Fruit fly (Drosophila melanogaster) whole organism, embryonic: ENCODE measurements around the gene CG31495.

Experiments
- Abd-B ChIP-seq: fragments of 200-800 bp; sonication (Bioruptor generic); optimal IDR thresholded peaks from 2 replicates; lab custom pipeline; 2018; ENCODE audit warnings: missing biosample characterization, mild to moderate bottlenecking, missing genetic modification characterization, moderate library complexity
- BEAF-32 ChIP-seq: fragments of 200-800 bp; sonication (Bioruptor generic); optimal IDR thresholded peaks from 3 replicates; lab custom pipeline; 2017; ENCODE audit warnings: missing biosample characterization, missing genetic modification characterization, mild to moderate bottlenecking, moderate library complexity, missing genetic modification reagents
- CG10366 ChIP-seq: fragments of 200-800 bp; sonication (Bioruptor generic); IDR thresholded peaks from 2 replicates; pipeline ENCODE4 v1.3.6; 2022; ENCODE audit warnings: missing biosample characterization, missing genetic modification characterization
- CG11247 ChIP-seq: fragments of 200-800 bp; sonication (Bioruptor generic); IDR thresholded peaks from 2 replicates; pipeline ENCODE4 v1.3.6; 2022; ENCODE audit warnings: missing biosample characterization, missing genetic modification characterization
- CG12155 ChIP-seq: fragments of 200-800 bp; sonication (Bioruptor generic); optimal IDR thresholded peaks from 3 replicates; lab custom pipeline; 2016; ENCODE audit warnings: missing biosample characterization, missing genetic modification characterization
- CG1602 ChIP-seq: fragments of 200-800 bp; sonication (Bioruptor generic); optimal IDR thresholded peaks from 3 replicates; lab custom pipeline; 2016; ENCODE audit warnings: missing biosample characterization, missing genetic modification characterization
- CG17802 ChIP-seq: fragments of 200-800 bp; sonication (Bioruptor generic); optimal IDR thresholded peaks from 2 replicates; lab custom pipeline; 2018; ENCODE audit warnings: missing biosample characterization, mild to moderate bottlenecking, missing genetic modification characterization, moderate library complexity
- CG31441 ChIP-seq: fragments of 200-800 bp; sonication (Bioruptor generic); IDR thresholded peaks from 2 replicates; pipeline ENCODE4 v1.3.6; 2022; ENCODE audit warnings: missing biosample characterization, missing genetic modification characterization
- CG33557 ChIP-seq: fragments of 200-800 bp; sonication (Bioruptor generic); optimal IDR thresholded peaks from 2 replicates; lab custom pipeline; 2019; ENCODE audit warnings: missing biosample characterization, mild to moderate bottlenecking, missing genetic modification characterization, moderate library complexity
- CG3838 ChIP-seq: fragments of 200-800 bp; sonication (Bioruptor generic); optimal IDR thresholded peaks from 3 replicates; lab custom pipeline; 2016; ENCODE audit warnings: missing biosample characterization, missing genetic modification characterization
- CG5180 ChIP-seq: fragments of 200-800 bp; sonication (Bioruptor generic); optimal IDR thresholded peaks from 3 replicates; lab custom pipeline; 2017; ENCODE audit warnings: missing biosample characterization, missing genetic modification characterization, mild to moderate bottlenecking, moderate library complexity, missing genetic modification reagents
- CG7372 ChIP-seq: fragments of 200-800 bp; sonication (Bioruptor generic); IDR thresholded peaks from 2 replicates; pipeline ENCODE4 v1.3.6; 2022; ENCODE audit warnings: missing biosample characterization, missing genetic modification characterization
- CG7987 ChIP-seq: fragments of 200-800 bp; sonication (Bioruptor generic); optimal IDR thresholded peaks from 2 replicates; lab custom pipeline; 2018; ENCODE audit warnings: missing biosample characterization, mild to moderate bottlenecking, missing genetic modification characterization, moderate library complexity
- CG9609 ChIP-seq: fragments of 200-800 bp; sonication (Bioruptor generic); optimal IDR thresholded peaks from 3 replicates; lab custom pipeline; 2016; ENCODE audit warnings: missing biosample characterization, missing genetic modification characterization
- CTCF ChIP-seq: fragments of 200-800 bp; sonication (Bioruptor generic); optimal IDR thresholded peaks from 2 replicates; lab custom pipeline; 2017; ENCODE audit warnings: missing biosample characterization, mild to moderate bottlenecking, missing genetic modification characterization, moderate library complexity
- Drgx ChIP-seq: fragments of 200-800 bp; sonication (Bioruptor generic); IDR thresholded peaks from 2 replicates; pipeline ENCODE4 v1.3.6; 2022; ENCODE audit warnings: missing biosample characterization, missing genetic modification characterization
- H15 ChIP-seq: fragments of 200-800 bp; sonication (Bioruptor generic); IDR thresholded peaks from 3 replicates; pipeline ENCODE4 v1.3.6; 2022; ENCODE audit warnings: missing biosample characterization, missing genetic modification characterization
- HLHmδ ChIP-seq: fragments of 200-800 bp; sonication (Bioruptor generic); optimal IDR thresholded peaks from 2 replicates; lab custom pipeline; 2018; ENCODE audit warnings: missing biosample characterization, mild to moderate bottlenecking, missing genetic modification characterization, moderate library complexity
- HmgD ChIP-seq: fragments of 200-800 bp; sonication (Bioruptor generic); optimal IDR thresholded peaks from 3 replicates; lab custom pipeline; 2016; ENCODE audit warnings: missing biosample characterization, missing genetic modification characterization
- HmgZ ChIP-seq: fragments of 200-800 bp; sonication (Bioruptor generic); optimal IDR thresholded peaks from 2 replicates; lab custom pipeline; 2018; ENCODE audit warnings: missing biosample characterization, mild to moderate bottlenecking, missing genetic modification characterization
- Hsf ChIP-seq: fragments of 200-800 bp; sonication (Bioruptor generic); optimal IDR thresholded peaks from 3 replicates; lab custom pipeline; 2016; ENCODE audit warnings: missing biosample characterization, missing genetic modification characterization
- Opbp ChIP-seq: fragments of 200-800 bp; sonication (Bioruptor generic); IDR thresholded peaks from 3 replicates; pipeline ENCODE4 v1.3.6; 2022; ENCODE audit warnings: missing biosample characterization, missing genetic modification characterization; ENCODE audit not compliant: partially characterized antibody
- Sin3A ChIP-seq: fragments of >200 bp; optimal IDR thresholded peaks from 2 replicates; lab custom pipeline; 2018
- Spps ChIP-seq: fragments of 200-800 bp; sonication (Bioruptor generic); optimal IDR thresholded peaks from 2 replicates; lab custom pipeline; 2018; ENCODE audit warnings: missing biosample characterization, mild to moderate bottlenecking, missing genetic modification characterization
- Xrp1 ChIP-seq: fragments of 200-800 bp; sonication (Bioruptor generic); IDR thresholded peaks from 2 replicates; pipeline ENCODE4 v1.3.6; 2022; ENCODE audit warnings: missing biosample characterization, missing genetic modification characterization
- ara ChIP-seq: fragments of 200-800 bp; sonication (Bioruptor generic); IDR thresholded peaks from 2 replicates; pipeline ENCODE4 v1.3.6; 2022; ENCODE audit warnings: missing biosample characterization, missing genetic modification characterization
- ase ChIP-seq: fragments of 200-800 bp; sonication (Bioruptor generic); IDR thresholded peaks from 3 replicates; pipeline ENCODE4 v1.3.6; 2022; ENCODE audit warnings: missing biosample characterization, missing genetic modification characterization
- bsh ChIP-seq, 2 experiments: fragments of 200-800 bp; sonication (Bioruptor generic); optimal IDR thresholded peaks; 2 replicates each; lab custom pipeline; 2017 to 2018; ENCODE audit warnings: mild to moderate bottlenecking in 2 of 2, missing biosample characterization in 2 of 2, missing genetic modification characterization in 2 of 2, moderate library complexity in 1 of 2
- chm ChIP-seq: fragments of 200-800 bp; sonication (Bioruptor generic); IDR thresholded peaks from 2 replicates; pipeline ENCODE4 v1.3.6; 2022; ENCODE audit warnings: missing biosample characterization, missing genetic modification characterization
- da ChIP-seq: fragments of 200-800 bp; sonication (Bioruptor generic); optimal IDR thresholded peaks from 2 replicates; lab custom pipeline; 2016; ENCODE audit warnings: missing biosample characterization, missing genetic modification characterization
- danr ChIP-seq: fragments of 200-800 bp; sonication (Bioruptor generic); IDR thresholded peaks from 2 replicates; pipeline ENCODE4 v1.3.6; 2022; ENCODE audit warnings: missing biosample characterization, missing genetic modification characterization
- dpn ChIP-seq, 2 experiments: fragments of 200-800 bp; sonication (Bioruptor generic); optimal IDR thresholded peaks; 3 replicates each; lab custom pipeline; 2016; ENCODE audit warnings: missing biosample characterization in 2 of 2, missing genetic modification characterization in 2 of 2
- fd3F ChIP-seq: fragments of 200-800 bp; sonication (Bioruptor generic); optimal IDR thresholded peaks from 2 replicates; lab custom pipeline; 2018; ENCODE audit warnings: missing biosample characterization, mild to moderate bottlenecking, missing genetic modification characterization, moderate library complexity
- fd64A ChIP-seq: fragments of 200-800 bp; sonication (Bioruptor generic); optimal IDR thresholded peaks from 3 replicates; lab custom pipeline; 2018; ENCODE audit warnings: missing biosample characterization, mild to moderate bottlenecking, missing genetic modification characterization
- gcm2 ChIP-seq: fragments of 200-800 bp; sonication (Bioruptor generic); optimal IDR thresholded peaks from 2 replicates; lab custom pipeline; 2016; ENCODE audit warnings: missing biosample characterization, missing genetic modification characterization
- kay ChIP-seq: fragments of 200-800 bp; sonication (Bioruptor generic); optimal IDR thresholded peaks from 2 replicates; lab custom pipeline; 2016; ENCODE audit warnings: missing biosample characterization, missing genetic modification characterization
- lov ChIP-seq, 2 experiments: fragments of 200-800 bp in 1 of 2; fragments of >200 bp in 1 of 2; sonication (Bioruptor generic) in 1 of 2; IDR thresholded peaks in 1 of 2; optimal IDR thresholded peaks in 1 of 2; 2 replicates in 1 of 2; 3 replicates in 1 of 2; pipeline versions ENCODE4 v1.3.6 to Lab custom; 2017 to 2022; ENCODE audit warnings: missing biosample characterization in 1 of 2, missing genetic modification characterization in 1 of 2
- pum ChIP-seq: fragments of 200-800 bp; sonication (Bioruptor generic); optimal IDR thresholded peaks from 2 replicates; lab custom pipeline; 2016; ENCODE audit warnings: missing biosample characterization, missing genetic modification characterization
- sc ChIP-seq, 3 experiments: fragments of >200 bp in 2 of 3; fragments of 200-800 bp in 1 of 3; sonication (Bioruptor generic) in 1 of 3; optimal IDR thresholded peaks; 2 replicates in 2 of 3; 3 replicates in 1 of 3; lab custom pipeline; 2017; ENCODE audit warnings: mild to moderate bottlenecking in 1 of 3, missing biosample characterization in 1 of 3, missing genetic modification characterization in 1 of 3, missing genetic modification reagents in 1 of 3
- sd ChIP-seq: fragments of 200-800 bp; sonication (Bioruptor generic); optimal IDR thresholded peaks from 3 replicates; lab custom pipeline; 2018; ENCODE audit warnings: missing biosample characterization, mild to moderate bottlenecking, missing genetic modification characterization, moderate library complexity
- sens ChIP-seq: fragments of 200-800 bp; sonication (Bioruptor generic); peaks from one replicate; lab custom pipeline; 2016; ENCODE audit warnings: missing biosample characterization, missing genetic modification characterization
- sima ChIP-seq: fragments of 200-800 bp; sonication (Bioruptor generic); optimal IDR thresholded peaks from 2 replicates; lab custom pipeline; 2016; ENCODE audit warnings: missing biosample characterization, missing genetic modification characterization
- toy ChIP-seq: fragments of 200-800 bp; sonication (Bioruptor generic); IDR thresholded peaks from 2 replicates; pipeline ENCODE4 v1.3.6; 2022; ENCODE audit warnings: missing biosample characterization, missing genetic modification characterization
- tup ChIP-seq: fragments of 200-800 bp; sonication (Bioruptor generic); optimal IDR thresholded peaks from 2 replicates; lab custom pipeline; 2016; ENCODE audit warnings: missing biosample characterization, mild to moderate bottlenecking, missing genetic modification characterization, moderate library complexity
- zen ChIP-seq: fragments of 200-800 bp; sonication (Bioruptor generic); optimal IDR thresholded peaks from 3 replicates; lab custom pipeline; 2018; ENCODE audit warnings: missing biosample characterization, mild to moderate bottlenecking, missing genetic modification characterization, moderate library complexity
- zf30C ChIP-seq: fragments of 200-800 bp; sonication (Bioruptor generic); optimal IDR thresholded peaks from 3 replicates; lab custom pipeline; 2018; ENCODE audit warnings: missing biosample characterization, mild to moderate bottlenecking, missing genetic modification characterization

Gene CG31495

DNA sequence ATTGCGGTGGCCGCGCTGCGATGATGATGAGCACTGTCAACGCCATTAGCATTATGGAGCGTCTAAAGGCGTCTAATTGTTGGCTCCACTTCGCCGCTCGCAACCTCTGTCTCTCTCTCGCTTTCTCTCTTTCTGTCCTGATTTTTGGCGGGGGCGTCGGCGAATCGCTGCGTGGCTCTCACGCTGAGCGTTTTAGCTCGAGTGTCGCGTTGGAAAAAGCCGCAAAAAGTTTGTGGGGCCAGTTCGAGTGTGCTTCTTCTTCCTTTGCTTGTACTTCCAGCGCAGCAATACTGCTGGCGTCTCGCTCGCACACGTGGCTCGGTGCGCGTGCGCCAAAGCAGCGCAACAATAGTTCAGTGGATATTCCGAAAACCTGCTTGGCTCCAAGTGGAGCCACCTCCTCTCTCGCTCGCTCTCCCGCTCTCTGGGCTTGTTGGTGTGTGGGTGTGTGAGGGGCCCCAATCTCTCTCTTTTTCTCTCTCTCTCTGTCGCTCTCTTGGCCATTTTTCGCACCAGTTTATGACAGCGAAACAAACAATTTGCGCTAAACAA lies 35.2 kb upstream of the CG31495 start, which contains the start of gene E5 (continued):
- peak; percentile 2 for TF ChIP-seq Abd-B (GFP tag; lab: Kevin White, UChicago)
- TF ChIP-seq HmgZ (tag; lab: Kevin White, UChicago): peak; percentile 25

DNA sequence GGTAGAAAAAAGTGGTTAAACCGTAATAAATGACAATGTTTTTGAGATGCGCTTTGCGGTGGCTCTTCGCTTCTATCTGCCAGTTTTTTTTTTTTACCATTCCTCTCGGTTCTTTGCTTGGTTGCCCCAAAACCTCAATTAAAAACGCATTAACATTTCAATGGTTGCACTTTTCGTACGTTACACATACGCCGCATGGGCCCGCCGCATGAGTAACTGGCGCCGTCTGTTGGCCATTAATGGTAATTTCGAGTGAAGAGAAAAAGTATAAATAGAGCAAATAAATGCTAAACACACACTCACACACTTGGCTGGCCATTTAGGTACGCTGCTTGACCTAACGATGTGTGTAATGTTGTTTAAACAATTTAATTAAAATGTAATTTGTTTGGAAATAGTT lies 32.4 kb upstream of the CG31495 start:
- no peak for TF ChIP-seq CG12155
- no peak for TF ChIP-seq H15 (GFP tag; lab: Robert Waterston, UW)
- no peak for TF ChIP-seq BEAF-32 (GFP tag; lab: Kevin White, UChicago)
- TF ChIP-seq fd64A (GFP tag; lab: Kevin White, UChicago): no peak
- no peak for TF ChIP-seq CG7987 (GFP tag; lab: Kevin White, UChicago)
- peak; percentile 80 for TF ChIP-seq CTCF
- TF ChIP-seq CG1602 (GFP tag; lab: Kevin White, UChicago): no peak
- TF ChIP-seq gcm2 (GFP tag; lab: Kevin White, UChicago): no peak
- no peak for TF ChIP-seq HLHmδ (GFP tag; lab: Kevin White, UChicago)
- no peak for TF ChIP-seq Xrp1 (GFP tag; lab: Robert Waterston, UW)
- no peak for TF ChIP-seq ara (GFP tag; lab: Robert Waterston, UW)
- peak; percentile 48 for TF ChIP-seq zen
- TF ChIP-seq CG7372 (GFP tag; lab: Robert Waterston, UW): peak; percentile 51; the same call in 1 of the 2 replicates
- TF ChIP-seq CG33557 (GFP tag; lab: Kevin White, UChicago): no peak
- no peak for TF ChIP-seq sens
- TF ChIP-seq, all 482 proteins: peak for 3

DNA sequence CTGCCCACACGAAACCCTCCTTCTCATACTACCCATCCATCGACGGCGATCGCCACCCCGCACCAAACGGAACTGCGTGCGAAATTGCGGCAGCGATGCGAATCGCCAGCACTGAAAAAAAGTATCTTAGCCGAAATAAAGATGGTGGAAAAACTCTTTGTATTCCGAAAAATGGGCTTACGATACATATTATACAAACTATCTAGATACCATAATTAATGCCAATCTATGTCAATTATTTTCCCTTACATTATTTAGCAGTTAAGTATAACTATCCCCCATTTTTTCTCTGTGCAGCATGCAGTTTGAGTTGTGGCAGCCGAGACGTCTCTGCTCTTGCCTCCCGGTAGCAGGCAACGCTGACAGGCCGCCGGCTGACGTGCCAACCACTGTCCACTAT lies 22.1 kb upstream of the CG31495 start:
- TF ChIP-seq danr (no peak), Drgx (GFP tag; lab: Robert Waterston, UW) (peak; percentile 61; the same call in 1 of the 2 replicates), Opbp (GFP tag; lab: Robert Waterston, UW) (no peak), Spps (no peak), HmgD (GFP tag; lab: Kevin White, UChicago) (no peak), CG3838 (GFP tag; lab: Kevin White, UChicago) (no peak), zf30C (GFP tag; lab: Kevin White, UChicago) (peak; percentile 35), CG11247 (no peak), dpn (GFP tag; optimal IDR thresholded peaks at IDR 0.05; lab: Kevin White, UChicago) (no peak), sc (optimal IDR thresholded peaks at IDR 0.05; lab: Kevin White, UChicago) (no peak), sc (GFP tag; optimal IDR thresholded peaks at IDR 0.05; lab: Kevin White, UChicago) (no peak), tup (GFP tag; lab: Kevin White, UChicago) (no peak), CG9609 (no peak), toy (no peak), CG31441 (GFP tag; lab: Robert Waterston, UW) (no peak), ase (GFP tag; lab: Robert Waterston, UW) (no peak), bsh (GFP tag; optimal IDR thresholded peaks at IDR 0.05; lab: Kevin White, UChicago) (peak in 1 of 2 experiments; percentile 39), lov (optimal IDR thresholded peaks at IDR 0.05; lab: Kevin White, UChicago) (no peak), lov (GFP tag; IDR thresholded peaks at IDR 0.05; lab: Robert Waterston, UW) (0 out of 3 replicates have a peak, but pooled peaks have one; percentile 15), CG17802 (tag; lab: Kevin White, UChicago) (no peak), chm (no peak), Hsf (no peak), sima (GFP tag; lab: Kevin White, UChicago) (no peak), fd3F (no peak), sd (tag; lab: Kevin White, UChicago) (no peak), Sin3A (lab: Kevin White, UChicago) (no peak), sens (peak; percentile 52), da (GFP tag; lab: Kevin White, UChicago) (no peak), kay (GFP tag; lab: Kevin White, UChicago) (no peak), pum (GFP tag; lab: Kevin White, UChicago) (no peak), CG5180 (no peak), CG10366 (GFP tag; lab: Robert Waterston, UW) (no peak)
